Fruit fly (Drosophila melanogaster): ENCODE results near the gene acj6.

Gene acj6

DNA sequence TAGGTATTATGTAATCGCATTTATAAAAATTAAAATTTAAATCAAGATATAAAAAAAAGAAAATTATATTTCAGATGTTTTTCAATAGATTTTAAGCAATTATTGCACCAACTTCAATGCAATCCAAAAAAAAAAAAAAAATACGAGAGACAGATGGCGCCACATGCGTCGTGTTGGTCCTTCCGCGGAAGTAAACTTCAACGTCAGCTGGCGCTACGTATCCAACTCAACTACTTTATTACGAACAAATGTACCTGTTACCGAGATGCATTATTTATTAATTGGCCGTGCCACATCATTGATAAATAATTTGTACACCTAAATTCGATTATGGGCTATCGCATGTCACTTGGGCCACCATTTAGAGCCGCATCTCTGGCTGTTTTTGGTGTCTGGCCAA, 25.2 kb downstream of the acj6 start:
- no peak for TF ChIP-seq Sin3A (optimal IDR thresholded peaks at IDR 0.05)
- TF ChIP-seq insv (optimal IDR thresholded peaks at IDR 0.05) = no peak
- no peak for TF ChIP-seq Myc (optimal IDR thresholded peaks at IDR 0.05)
- no peak for TF ChIP-seq ttk (optimal IDR thresholded peaks at IDR 0.05)
- no peak for TF ChIP-seq psq (optimal IDR thresholded peaks at IDR 0.05)
- no peak for TF ChIP-seq h (optimal IDR thresholded peaks at IDR 0.05)

DNA sequence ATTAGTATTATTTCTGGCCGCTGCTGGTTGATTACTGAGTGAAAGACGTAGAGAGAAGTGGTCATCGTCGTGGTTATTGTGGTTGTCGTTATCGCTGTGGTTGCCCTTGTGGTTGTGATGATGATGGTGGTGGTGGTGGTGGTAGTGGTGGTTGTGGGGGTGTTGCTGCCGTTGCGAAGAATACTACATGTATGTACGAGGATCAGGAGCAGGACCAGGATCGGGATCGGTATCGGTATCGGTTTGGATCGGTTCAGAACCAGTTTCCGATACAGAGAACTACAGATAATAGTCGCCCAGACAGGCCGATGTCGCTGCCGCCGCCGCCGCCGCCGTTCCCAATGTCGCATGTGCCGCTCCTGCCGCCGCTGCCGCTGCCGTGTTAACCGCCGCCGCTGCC, 26.2 kb downstream of the acj6 start:
- TF ChIP-seq Sin3A (optimal IDR thresholded peaks at IDR 0.05) (no peak), Myc (optimal IDR thresholded peaks at IDR 0.05) (no peak)

DNA sequence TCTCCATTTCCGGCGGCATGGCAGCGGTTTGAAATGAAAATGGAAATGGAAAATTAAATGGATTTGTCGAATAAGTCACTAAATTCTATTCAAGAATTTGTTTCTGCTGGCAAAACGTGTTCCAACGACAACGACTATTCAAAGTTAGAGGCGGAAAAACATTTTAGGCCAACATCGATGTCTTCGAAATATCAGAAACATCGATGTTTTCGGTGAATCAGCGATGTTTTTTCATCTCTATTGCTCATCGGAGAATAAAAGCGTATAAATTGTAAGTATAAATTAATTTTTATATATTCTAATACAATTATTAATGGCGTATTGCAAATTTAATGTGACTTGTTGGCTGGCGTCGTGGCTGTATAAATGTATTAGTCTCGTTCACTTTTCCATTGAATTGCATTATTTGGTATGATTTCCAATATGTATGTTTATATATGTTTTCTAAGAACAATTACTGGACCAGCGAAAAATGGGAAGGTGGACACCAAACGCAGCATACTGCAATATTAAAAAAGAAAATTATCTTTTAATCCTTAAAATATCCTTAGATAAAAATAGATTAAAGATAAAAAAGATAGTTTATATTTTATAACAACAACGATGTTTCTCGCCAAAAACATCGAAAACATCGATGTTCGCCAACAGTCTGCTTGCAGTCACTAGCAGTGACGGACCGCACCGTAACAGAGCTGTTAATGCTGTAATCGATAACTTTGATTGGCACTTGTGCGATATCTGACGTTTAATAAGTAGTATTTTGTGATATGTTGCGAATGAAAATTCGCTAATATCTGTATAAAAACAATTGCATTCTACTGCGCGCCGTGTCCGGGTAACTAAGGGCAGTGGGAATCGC, 34.2 kb downstream of the acj6 start, which contains the start of the genes CG12608 and Prp5:
Gene CG12608 (minus strand): TSS at position 153 of the 859 bp plus-strand sequence.
Gene Prp5 (plus strand): TSS at position 697 of the 859 bp plus-strand sequence.
- TF ChIP-seq h (optimal IDR thresholded peaks at IDR 0.05) = no peak

DNA sequence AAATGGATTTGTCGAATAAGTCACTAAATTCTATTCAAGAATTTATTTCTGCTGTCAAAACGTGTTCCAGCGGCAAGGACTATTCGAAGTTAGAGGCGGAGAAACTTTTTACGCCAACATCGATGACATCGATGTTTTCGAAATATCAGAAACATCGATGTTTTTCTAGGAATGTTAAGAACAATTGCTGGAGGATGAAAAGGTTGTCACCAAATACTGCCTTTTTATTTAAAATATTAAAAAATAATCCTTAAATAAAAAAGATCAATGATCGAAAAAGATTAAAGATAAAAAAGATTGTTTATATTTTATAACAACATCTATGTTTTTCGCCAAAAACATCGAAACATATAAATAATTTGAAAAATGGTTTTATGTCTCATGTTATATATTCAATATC, 36.8 kb downstream of the acj6 start, which contains the start of gene CG9123:
Gene CG9123 (minus strand): TSS at position 101 of the 400 bp plus-strand sequence.
- TF ChIP-seq Myc (optimal IDR thresholded peaks at IDR 0.05) (no peak), ttk (optimal IDR thresholded peaks at IDR 0.05) (no peak), psq (optimal IDR thresholded peaks at IDR 0.05) (no peak), insv (optimal IDR thresholded peaks at IDR 0.05) (no peak), Sin3A (optimal IDR thresholded peaks at IDR 0.05) (no peak), h (optimal IDR thresholded peaks at IDR 0.05) (no peak)

DNA sequence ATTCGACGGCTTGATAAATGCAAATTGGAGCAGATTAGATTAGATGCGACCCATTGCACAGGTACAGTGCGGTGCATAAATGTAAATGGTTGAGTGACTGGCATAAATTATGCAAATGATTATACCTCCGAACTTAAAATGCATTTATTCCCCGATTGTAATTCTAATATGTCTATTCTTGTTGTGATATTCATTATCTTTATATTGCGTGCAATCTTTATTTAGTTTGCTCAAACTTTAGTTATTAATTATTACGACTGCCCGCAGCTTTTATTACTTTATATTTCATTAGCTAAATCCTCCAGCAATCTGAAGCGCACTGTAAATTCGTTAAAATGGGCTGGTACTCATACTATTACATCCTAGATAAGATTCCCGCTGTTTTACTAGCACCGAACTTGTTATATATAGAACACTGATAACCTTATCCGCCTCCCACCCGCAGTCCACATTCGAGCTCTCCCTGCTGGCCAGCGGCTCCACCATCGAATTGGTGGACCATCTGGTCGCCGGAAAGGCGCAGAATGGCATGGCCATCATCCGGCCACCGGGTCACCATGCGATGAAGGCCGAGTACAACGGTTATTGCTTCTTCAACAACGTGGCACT, 42.9 kb downstream of the acj6 start:
- TF ChIP-seq psq (optimal IDR thresholded peaks at IDR 0.05) = no peak
- no peak for TF ChIP-seq Sin3A (optimal IDR thresholded peaks at IDR 0.05)
- TF ChIP-seq h (optimal IDR thresholded peaks at IDR 0.05) = no peak
- TF ChIP-seq insv (optimal IDR thresholded peaks at IDR 0.05) = no peak
- no peak for TF ChIP-seq Myc (optimal IDR thresholded peaks at IDR 0.05)
- TF ChIP-seq ttk (optimal IDR thresholded peaks at IDR 0.05) = no peak

DNA sequence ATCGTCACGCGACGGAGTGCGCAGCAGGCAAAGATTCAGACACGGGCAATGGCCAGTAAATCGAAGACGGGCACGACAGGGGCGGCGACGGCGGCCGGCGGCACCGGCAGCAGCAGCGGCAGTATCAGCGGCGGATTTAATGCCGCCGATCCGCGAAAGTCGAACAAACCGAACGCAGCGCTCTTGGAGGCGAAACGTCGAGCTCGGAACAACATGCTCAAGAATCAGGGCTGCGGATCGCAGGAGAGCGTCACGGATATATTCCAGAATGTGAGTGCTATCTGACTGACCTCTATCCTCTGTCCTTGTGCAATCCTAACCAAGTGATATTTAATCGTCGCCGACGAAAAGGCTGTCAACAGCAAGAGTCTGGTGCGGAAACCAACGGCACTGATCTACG, 43.9 kb downstream of the acj6 start:
- TF ChIP-seq Sin3A (optimal IDR thresholded peaks at IDR 0.05) = no peak
- TF ChIP-seq Myc (optimal IDR thresholded peaks at IDR 0.05) = no peak
- no peak for TF ChIP-seq psq (optimal IDR thresholded peaks at IDR 0.05)
- TF ChIP-seq h (optimal IDR thresholded peaks at IDR 0.05) = no peak
- TF ChIP-seq insv (optimal IDR thresholded peaks at IDR 0.05) = no peak
- TF ChIP-seq ttk (optimal IDR thresholded peaks at IDR 0.05) = no peak

DNA sequence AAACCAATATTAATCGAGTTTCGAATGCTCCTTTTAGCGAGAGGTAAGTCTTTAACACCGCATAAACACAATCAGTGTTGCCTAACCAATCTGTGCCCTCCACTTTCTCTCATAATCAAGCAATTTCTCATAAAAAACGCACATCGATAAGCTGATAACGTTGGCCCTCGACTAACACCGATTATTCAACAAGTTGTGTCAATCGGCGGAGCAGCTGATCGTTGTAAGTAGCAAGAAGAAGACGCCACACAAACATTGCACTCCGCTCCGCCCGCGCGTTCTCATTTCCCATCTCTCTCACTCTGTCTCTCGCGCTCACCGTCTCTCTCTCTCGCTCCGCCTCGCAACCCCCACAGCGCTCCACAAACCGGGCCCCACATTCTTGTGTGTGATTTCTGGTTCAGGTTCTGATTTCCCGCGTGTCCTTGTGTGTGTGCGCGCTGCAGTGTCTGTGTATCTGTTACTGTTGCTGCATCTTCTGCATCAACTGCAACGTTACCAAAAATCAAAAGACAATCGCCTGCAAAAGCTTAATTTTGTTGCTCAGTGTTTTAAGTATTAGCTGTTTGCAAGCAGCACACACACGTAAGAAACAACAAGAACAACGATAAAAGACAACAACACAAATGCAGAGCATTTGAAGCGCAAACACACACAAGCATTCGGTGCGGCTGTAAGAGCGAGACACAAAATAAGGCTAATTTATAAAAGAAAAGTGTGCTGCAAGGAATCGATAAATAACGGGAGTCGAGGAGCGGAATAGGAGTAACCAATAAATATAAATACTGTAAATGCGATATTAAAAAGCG, 45.6 kb downstream of the acj6 start, which contains the start of the genes CG9114 and HDAC6:
Gene CG9114 (minus strand): TSS at position 89 of the 809 bp plus-strand sequence.
Gene HDAC6 (plus strand): TSS at position 245 of the 809 bp plus-strand sequence.
- TF ChIP-seq insv (optimal IDR thresholded peaks at IDR 0.05) (no peak), h (optimal IDR thresholded peaks at IDR 0.05) (no peak), Sin3A (optimal IDR thresholded peaks at IDR 0.05) (no peak), Myc (optimal IDR thresholded peaks at IDR 0.05) (no peak), ttk (optimal IDR thresholded peaks at IDR 0.05) (no peak), psq (optimal IDR thresholded peaks at IDR 0.05) (no peak)

DNA sequence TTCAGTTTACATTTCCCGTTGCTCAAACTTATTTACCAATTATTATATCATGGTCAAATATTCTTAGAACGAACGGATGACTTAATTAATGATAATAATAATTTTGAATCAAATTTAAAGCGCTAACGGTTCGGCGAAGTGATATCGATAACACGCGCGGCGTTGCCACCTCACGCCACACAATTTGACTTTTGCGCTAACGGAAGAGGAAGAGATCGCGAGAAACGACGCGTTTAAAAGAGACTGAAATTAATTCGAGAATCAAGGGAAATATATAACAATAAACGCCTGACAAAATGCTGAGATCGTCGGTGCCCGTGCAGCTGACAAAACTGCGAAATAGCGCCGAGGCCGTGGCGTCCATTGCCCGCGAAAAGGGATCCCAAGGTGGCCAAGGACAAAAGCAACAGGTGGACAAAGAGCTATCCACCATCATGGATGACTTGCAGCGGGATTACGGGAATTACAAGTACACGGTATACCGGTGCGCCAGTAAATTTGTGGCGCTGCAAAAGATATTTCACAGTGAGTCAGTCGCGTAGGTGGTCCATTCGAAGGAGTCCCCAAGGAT, 50.6 kb downstream of the acj6 start, which contains the start of gene dah:
Gene dah (plus strand): TSS at position 195 of the 571 bp plus-strand sequence.
- TF ChIP-seq Sin3A (optimal IDR thresholded peaks at IDR 0.05) (no peak), h (optimal IDR thresholded peaks at IDR 0.05) (no peak), insv (optimal IDR thresholded peaks at IDR 0.05) (no peak), ttk (optimal IDR thresholded peaks at IDR 0.05) (no peak), psq (optimal IDR thresholded peaks at IDR 0.05) (no peak), Myc (optimal IDR thresholded peaks at IDR 0.05) (no peak)

DNA sequence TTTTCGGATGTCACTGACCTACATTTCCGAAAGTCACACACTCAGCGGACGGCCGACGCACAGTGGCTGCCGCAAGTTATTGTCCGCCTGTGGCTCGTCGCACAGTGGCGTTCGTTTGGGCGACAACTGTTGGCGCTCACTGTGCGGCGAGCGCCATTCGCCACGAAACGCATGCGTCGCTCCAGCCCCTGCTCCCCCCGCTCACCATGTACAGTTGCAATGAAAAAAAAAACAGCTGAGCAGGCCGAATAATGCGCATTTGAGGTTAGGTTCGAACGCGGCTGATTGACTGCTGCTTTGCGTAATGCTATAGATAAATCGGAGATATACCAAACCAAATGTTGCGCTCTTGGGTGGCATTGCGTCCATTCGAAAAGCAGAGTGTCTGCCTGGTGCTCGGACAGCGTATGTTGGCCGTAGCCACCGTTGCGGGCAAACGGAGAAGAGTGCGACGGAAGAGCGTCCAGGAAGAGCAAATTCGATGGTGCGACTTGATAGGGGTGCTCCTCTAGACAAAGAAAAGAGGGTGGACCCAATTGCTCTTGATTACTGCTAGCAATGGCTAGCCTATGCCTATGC, 55.5 kb downstream of the acj6 start:
- no peak for TF ChIP-seq Myc (optimal IDR thresholded peaks at IDR 0.05)
- no peak for TF ChIP-seq psq (optimal IDR thresholded peaks at IDR 0.05)
- no peak for TF ChIP-seq Sin3A (optimal IDR thresholded peaks at IDR 0.05)
- no peak for TF ChIP-seq ttk (optimal IDR thresholded peaks at IDR 0.05)
- TF ChIP-seq insv (optimal IDR thresholded peaks at IDR 0.05) = no peak
- TF ChIP-seq h (optimal IDR thresholded peaks at IDR 0.05) = no peak

DNA sequence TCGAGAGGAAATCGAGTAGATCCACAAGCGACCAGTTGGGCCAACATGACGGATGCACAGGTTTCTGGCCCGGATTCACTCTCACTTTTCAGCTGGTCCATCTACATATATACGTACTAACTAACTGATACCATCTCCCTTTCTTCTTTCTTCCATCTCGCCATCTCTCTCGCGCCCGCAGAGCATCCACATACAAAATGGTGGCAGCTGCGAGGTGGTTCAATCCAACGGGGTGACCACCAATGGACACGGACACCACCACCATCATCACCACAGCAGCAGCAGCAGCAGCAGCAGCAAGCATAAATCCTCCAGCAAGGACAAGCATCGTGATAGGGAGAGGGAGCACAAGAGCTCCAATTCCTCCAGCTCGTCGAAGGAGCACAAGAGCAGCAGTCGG, 57.9 kb downstream of the acj6 start:
- TF ChIP-seq Myc (optimal IDR thresholded peaks at IDR 0.05) (no peak), psq (optimal IDR thresholded peaks at IDR 0.05) (no peak)

DNA sequence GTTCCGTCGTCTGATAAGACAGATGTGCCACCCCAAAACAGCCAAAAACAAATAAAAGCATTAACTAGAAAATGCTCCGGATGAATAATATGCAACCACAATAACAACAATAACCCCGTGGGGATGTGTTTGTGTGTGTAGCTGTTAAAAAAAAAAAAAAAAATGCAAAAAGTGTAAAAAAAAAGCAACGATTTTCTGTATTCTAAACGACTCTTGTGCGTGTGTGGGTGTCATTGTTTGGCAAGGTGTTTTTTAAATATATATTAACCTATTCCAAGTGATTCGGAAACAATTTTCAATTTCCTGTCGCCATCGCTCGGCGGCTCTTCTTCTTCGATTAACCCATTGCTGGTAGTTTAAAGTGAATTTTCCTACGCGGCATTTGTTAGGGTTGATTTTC, 58.3 kb downstream of the acj6 start:
- TF ChIP-seq Myc (optimal IDR thresholded peaks at IDR 0.05) = no peak
- TF ChIP-seq psq (optimal IDR thresholded peaks at IDR 0.05) = no peak
- TF ChIP-seq ttk (optimal IDR thresholded peaks at IDR 0.05) = no peak
- no peak for TF ChIP-seq h (optimal IDR thresholded peaks at IDR 0.05)
- no peak for TF ChIP-seq Sin3A (optimal IDR thresholded peaks at IDR 0.05)

All from Kc167 (cell line).